Worm (Caenorhabditis elegans) whole organism, L2 larva: Measurements from ENCODE around the gene semi-1.

Source experiments
- C34F6.9 ChIP-seq: fragments of 150-350 bp; optimal IDR thresholded peaks from 2 replicates; lab custom pipeline; 2014; ENCODE audit warnings: missing biosample characterization, missing genetic modification characterization
- F13H6.1 ChIP-seq: sonication (generic microtip); optimal IDR thresholded peaks from 2 replicates; lab custom pipeline; 2016; ENCODE audit warnings: missing genetic modification characterization, missing compliant biosample characterization
- blmp-1 ChIP-seq: sonication (generic microtip); optimal IDR thresholded peaks from 2 replicates; lab custom pipeline; 2017; ENCODE audit warnings: missing genetic modification characterization, mild to moderate bottlenecking, missing compliant biosample characterization, antibody characterized with exemption, moderate library complexity; ENCODE audit not compliant: insufficient read depth
- dmd-4 ChIP-seq: sonication (generic microtip); optimal IDR thresholded peaks from 2 replicates; lab custom pipeline; 2017; ENCODE audit warnings: missing biosample characterization, missing genetic modification characterization
- fos-1 ChIP-seq: fragments of 150-350 bp; optimal IDR thresholded peaks from 2 replicates; lab custom pipeline; 2014; ENCODE audit warnings: missing biosample characterization, missing genetic modification characterization
- lin-11 ChIP-seq: fragments of 150-350 bp; sonication (generic microtip); optimal IDR thresholded peaks from 2 replicates; lab custom pipeline; 2014; ENCODE audit warnings: missing biosample characterization, missing genetic modification characterization, inconsistent platforms, mixed read lengths
- mdl-1 ChIP-seq, 2 experiments: fragments of 150-350 bp in 1 of 2; sonication (generic microtip) in 1 of 2; optimal IDR thresholded peaks; 2 replicates each; lab custom pipeline; 2017; ENCODE audit warnings: missing biosample characterization in 2 of 2, missing genetic modification characterization in 2 of 2
- nhr-11 ChIP-seq: fragments of 150-350 bp; optimal IDR thresholded peaks from 2 replicates; lab custom pipeline; 2014; ENCODE audit warnings: missing biosample characterization, missing genetic modification characterization
- nhr-6 ChIP-seq: fragments of 150-350 bp; optimal IDR thresholded peaks from 2 replicates; lab custom pipeline; 2014; ENCODE audit warnings: missing biosample characterization, missing genetic modification characterization
- snpc-4 ChIP-seq: fragments of 150-350 bp; optimal IDR thresholded peaks from 2 replicates; lab custom pipeline; 2014; ENCODE audit warnings: missing biosample characterization, missing genetic modification characterization
- unc-62 ChIP-seq: fragments of 150-350 bp; optimal IDR thresholded peaks from 2 replicates; lab custom pipeline; 2014; ENCODE audit warnings: missing biosample characterization, missing genetic modification reagents, missing genetic modification characterization

- no peak for TF ChIP-seq C34F6.9 (tag; lab: Kevin White, UChicago)
- no peak for TF ChIP-seq nhr-6 (tag; lab: Kevin White, UChicago)
- TF ChIP-seq mdl-1 (tag; optimal IDR thresholded peaks at IDR 0.05; lab: Kevin White, UChicago): no peak
- TF ChIP-seq lin-11: no peak
- no peak for TF ChIP-seq F13H6.1 (tag; lab: Kevin White, UChicago)
- no peak for TF ChIP-seq blmp-1 (tag; lab: Kevin White, UChicago)
- TF ChIP-seq fos-1: no peak
- no peak for TF ChIP-seq dmd-4
- no peak for TF ChIP-seq snpc-4 (tag; lab: Kevin White, UChicago)
- TF ChIP-seq nhr-11 (tag; lab: Kevin White, UChicago): no peak
- TF ChIP-seq unc-62 (GFP tag; lab: Kevin White, UChicago): no peak
Measured at ce11 chrV:13485732-13486131, 29.3 kb downstream of the semi-1 start.
